Fruit fly (Drosophila melanogaster) whole organism, prepupa: ENCODE data around the gene Gdh.

ENCODE experiments used
- CG1621 ChIP-seq: fragments of 200-800 bp; sonication (Bioruptor generic); optimal IDR thresholded peaks from 3 replicates; lab custom pipeline; 2018; ENCODE audit warnings: missing biosample characterization, mild to moderate bottlenecking, missing genetic modification characterization
- CG6163 ChIP-seq: fragments of 200-800 bp; sonication (Bioruptor generic); IDR thresholded peaks from 3 replicates; pipeline ENCODE4 v1.3.6; 2022; ENCODE audit warnings: missing biosample characterization, missing genetic modification characterization
- Ets96B ChIP-seq: fragments of 200-800 bp; optimal IDR thresholded peaks from 2 replicates; lab custom pipeline; 2019; ENCODE audit warnings: missing biosample characterization, mild to moderate bottlenecking, missing genetic modification characterization, moderate library complexity
- Lpt ChIP-seq: fragments of 200-800 bp; sonication (Bioruptor generic); optimal IDR thresholded peaks from 3 replicates; lab custom pipeline; 2016; ENCODE audit warnings: missing biosample characterization, missing genetic modification characterization
- OdsH ChIP-seq: fragments of 200-800 bp; sonication (Bioruptor generic); optimal IDR thresholded peaks from 3 replicates; lab custom pipeline; 2016; ENCODE audit warnings: missing biosample characterization, missing genetic modification characterization
- Smox ChIP-seq: fragments of 200-800 bp; sonication (Bioruptor generic); optimal IDR thresholded peaks from 3 replicates; lab custom pipeline; 2016; ENCODE audit warnings: missing biosample characterization, missing genetic modification characterization
- acj6 ChIP-seq: fragments of 200-800 bp; sonication (Bioruptor generic); optimal IDR thresholded peaks from 3 replicates; lab custom pipeline; 2016; ENCODE audit warnings: missing biosample characterization, missing genetic modification characterization
- dac ChIP-seq: fragments of 200-800 bp; sonication (Bioruptor generic); optimal IDR thresholded peaks from 2 replicates; lab custom pipeline; 2017; ENCODE audit warnings: missing biosample characterization, mild to moderate bottlenecking, missing genetic modification characterization
- fkh ChIP-seq: fragments of 200-800 bp; sonication (Bioruptor generic); optimal IDR thresholded peaks from 3 replicates; lab custom pipeline; 2017; ENCODE audit warnings: missing biosample characterization, mild to moderate bottlenecking, missing genetic modification characterization, moderate library complexity
- topi ChIP-seq: fragments of 200-800 bp; sonication (Bioruptor generic); optimal IDR thresholded peaks from 3 replicates; lab custom pipeline; 2016; ENCODE audit warnings: missing biosample characterization, missing genetic modification characterization
- vri ChIP-seq: fragments of 200-800 bp; sonication (Bioruptor generic); optimal IDR thresholded peaks from 3 replicates; lab custom pipeline; 2016; ENCODE audit warnings: missing biosample characterization, mild to moderate bottlenecking, missing genetic modification characterization

- no peak for TF ChIP-seq topi (GFP tag; lab: Kevin White, UChicago)
- peak; percentile 14 for TF ChIP-seq CG1621
- TF ChIP-seq acj6 (GFP tag; lab: Kevin White, UChicago), result no peak
- TF ChIP-seq Ets96B (tag; lab: Kevin White, UChicago), result no peak
- TF ChIP-seq CG6163 (GFP tag; lab: Robert Waterston, UW), result no peak
- TF ChIP-seq Smox (GFP tag; lab: Kevin White, UChicago), result no peak
- TF ChIP-seq fkh (GFP tag; lab: Kevin White, UChicago), result peak; percentile 93
- TF ChIP-seq Lpt, result no peak
- TF ChIP-seq dac (GFP tag; lab: Kevin White, UChicago), result no peak
- TF ChIP-seq vri, result no peak
- no peak for TF ChIP-seq OdsH (GFP tag; lab: Kevin White, UChicago)
Observed at dm6 chr3R:23919366-23919765, 23.5 kb downstream of the Gdh start.
